Fruit fly (Drosophila melanogaster) whole organism, embryonic: Measurements from ENCODE around the gene CG13457.

Source experiments
- Awh ChIP-seq: fragments of 200-800 bp; sonication (Bioruptor generic); IDR thresholded peaks from 2 replicates; pipeline ENCODE4, ENCODE4 v1.3.6; 2022; ENCODE audit warnings: missing biosample characterization, missing genetic modification characterization
- BEAF-32 ChIP-seq: fragments of 200-800 bp; sonication (Bioruptor generic); optimal IDR thresholded peaks from 3 replicates; lab custom pipeline; 2017; ENCODE audit warnings: missing biosample characterization, missing genetic modification characterization, mild to moderate bottlenecking, moderate library complexity, missing genetic modification reagents
- Blimp-1 ChIP-seq: fragments of 200-800 bp; sonication (Bioruptor generic); optimal IDR thresholded peaks from 3 replicates; lab custom pipeline; 2018; ENCODE audit warnings: missing biosample characterization, missing genetic modification characterization, mild to moderate bottlenecking, moderate library complexity, missing genetic modification reagents
- BtbVII ChIP-seq: fragments of 200-800 bp; sonication (Bioruptor generic); optimal IDR thresholded peaks from 3 replicates; lab custom pipeline; 2017; ENCODE audit warnings: missing biosample characterization, mild to moderate bottlenecking, missing genetic modification characterization
- CG10209 ChIP-seq: fragments of 200-800 bp; sonication (Bioruptor generic); optimal IDR thresholded peaks from 3 replicates; lab custom pipeline; 2017; ENCODE audit warnings: missing biosample characterization, mild to moderate bottlenecking, missing genetic modification characterization, missing genetic modification reagents
- CG10431 ChIP-seq: fragments of 200-800 bp; sonication (Bioruptor generic); optimal IDR thresholded peaks from 3 replicates; lab custom pipeline; 2018; ENCODE audit warnings: missing biosample characterization, mild to moderate bottlenecking, missing genetic modification characterization
- CG11093 ChIP-seq: fragments of 200-800 bp; sonication (Bioruptor generic); IDR thresholded peaks from 3 replicates; pipeline ENCODE4 v1.3.6; 2022; ENCODE audit warnings: missing biosample characterization, missing genetic modification characterization
- CG12104 ChIP-seq: fragments of 200-800 bp; sonication (Bioruptor generic); optimal IDR thresholded peaks from 3 replicates; lab custom pipeline; 2016; ENCODE audit warnings: missing biosample characterization, missing genetic modification characterization
- CG14050 ChIP-seq: fragments of 200-800 bp; sonication (Bioruptor generic); IDR thresholded peaks from 3 replicates; pipeline ENCODE4 v1.3.6; 2022; ENCODE audit warnings: missing biosample characterization, missing genetic modification characterization
- CG14441 ChIP-seq: fragments of 200-800 bp; sonication (Bioruptor generic); IDR thresholded peaks from 2 replicates; pipeline ENCODE4 v1.3.6; 2022; ENCODE audit warnings: missing biosample characterization, missing genetic modification characterization
- CG14710 ChIP-seq: fragments of 200-800 bp; sonication (Bioruptor generic); optimal IDR thresholded peaks from 3 replicates; lab custom pipeline; 2019; ENCODE audit warnings: missing biosample characterization, mild to moderate bottlenecking, missing genetic modification characterization, moderate library complexity
- CG17361 ChIP-seq: fragments of 200-800 bp; sonication (Bioruptor generic); IDR thresholded peaks from 3 replicates; pipeline ENCODE4 v1.3.6; 2022; ENCODE audit warnings: missing biosample characterization, missing genetic modification characterization
- CG17612 ChIP-seq: fragments of 200-800 bp; sonication (Bioruptor generic); IDR thresholded peaks from 2 replicates; pipeline ENCODE4 v1.3.6; 2022; ENCODE audit warnings: missing biosample characterization, missing genetic modification characterization
- CG17829 ChIP-seq: fragments of 200-800 bp; optimal IDR thresholded peaks from 2 replicates; lab custom pipeline; 2019; ENCODE audit warnings: missing biosample characterization, mild to moderate bottlenecking, missing genetic modification characterization, moderate library complexity
- CG18619 ChIP-seq: fragments of 200-800 bp; sonication (Bioruptor generic); optimal IDR thresholded peaks from 3 replicates; lab custom pipeline; 2017; ENCODE audit warnings: missing biosample characterization, mild to moderate bottlenecking, missing genetic modification characterization
- CG2120 ChIP-seq: fragments of 200-800 bp; sonication (Bioruptor generic); optimal IDR thresholded peaks from 3 replicates; lab custom pipeline; 2016; ENCODE audit warnings: missing biosample characterization, missing genetic modification characterization
- CG2712 ChIP-seq: fragments of 200-800 bp; optimal IDR thresholded peaks from 3 replicates; lab custom pipeline; 2019; ENCODE audit warnings: missing biosample characterization, mild to moderate bottlenecking, missing genetic modification characterization, moderate library complexity
- CG30403 ChIP-seq: fragments of 200-800 bp; sonication (Bioruptor generic); optimal IDR thresholded peaks from 3 replicates; lab custom pipeline; 2016; ENCODE audit warnings: missing biosample characterization, missing genetic modification characterization
- CG30431 ChIP-seq: fragments of 200-800 bp; sonication (Bioruptor generic); optimal IDR thresholded peaks from 2 replicates; lab custom pipeline; 2017; ENCODE audit warnings: missing biosample characterization, missing genetic modification characterization
- CG34224 ChIP-seq: fragments of 200-800 bp; sonication (Bioruptor generic); IDR thresholded peaks from 3 replicates; pipeline ENCODE4 v1.3.6; 2022; ENCODE audit warnings: missing biosample characterization, missing genetic modification characterization; ENCODE audit not compliant: partially characterized antibody
- CG3726 ChIP-seq: fragments of 200-800 bp; sonication (Bioruptor generic); IDR thresholded peaks from 3 replicates; pipeline ENCODE4, ENCODE4 v1.3.6; 2022; ENCODE audit warnings: missing biosample characterization, missing genetic modification characterization
- CG3847 ChIP-seq: fragments of 200-800 bp; sonication (Bioruptor generic); IDR thresholded peaks from 2 replicates; pipeline ENCODE4 v1.3.6; 2022; ENCODE audit warnings: missing biosample characterization, missing genetic modification characterization
- CG6813 ChIP-seq: fragments of 200-800 bp; sonication (Bioruptor generic); optimal IDR thresholded peaks from 2 replicates; lab custom pipeline; 2017; ENCODE audit warnings: missing biosample characterization, missing genetic modification characterization, mild to moderate bottlenecking, moderate library complexity, missing genetic modification reagents
- CG9727 ChIP-seq: fragments of 200-800 bp; sonication (Bioruptor generic); optimal IDR thresholded peaks from 3 replicates; lab custom pipeline; 2017; ENCODE audit warnings: missing biosample characterization, mild to moderate bottlenecking, missing genetic modification characterization
- Dek ChIP-seq: fragments of 200-800 bp; sonication (Bioruptor generic); optimal IDR thresholded peaks from 3 replicates; lab custom pipeline; 2019; ENCODE audit warnings: missing biosample characterization, mild to moderate bottlenecking, missing genetic modification characterization, moderate library complexity
- Dfd ChIP-seq, 2 experiments: fragments of >200 bp; optimal IDR thresholded peaks; 2 replicates each; lab custom pipeline; 2017; ENCODE audit warnings: missing biosample characterization in 2 of 2, missing genetic modification characterization in 2 of 2
- Doc2 ChIP-seq: fragments of 200-800 bp; sonication (Bioruptor generic); IDR thresholded peaks from 2 replicates; pipeline ENCODE4 v1.3.6; 2022; ENCODE audit warnings: missing biosample characterization, missing genetic modification characterization
- Fer1 ChIP-seq: fragments of 200-800 bp; sonication (Bioruptor generic); optimal IDR thresholded peaks from 2 replicates; lab custom pipeline; 2017; ENCODE audit warnings: missing biosample characterization, mild to moderate bottlenecking, missing genetic modification characterization
- HHEX ChIP-seq: fragments of 200-800 bp; sonication (Bioruptor generic); optimal IDR thresholded peaks from 3 replicates; lab custom pipeline; 2017; ENCODE audit warnings: missing biosample characterization, mild to moderate bottlenecking, missing genetic modification characterization, missing genetic modification reagents
- Neu2 ChIP-seq: fragments of 200-800 bp; sonication (Bioruptor generic); optimal IDR thresholded peaks from 3 replicates; lab custom pipeline; 2016; ENCODE audit warnings: missing biosample characterization, missing genetic modification characterization, borderline replicate concordance
- Nf-YC ChIP-seq: fragments of 200-800 bp; optimal IDR thresholded peaks from 3 replicates; lab custom pipeline; 2019; ENCODE audit warnings: missing biosample characterization, mild to moderate bottlenecking, missing genetic modification characterization, moderate library complexity
- Sin3A ChIP-seq: fragments of >200 bp; optimal IDR thresholded peaks from 2 replicates; lab custom pipeline; 2018
- Ssrp ChIP-seq: fragments of 200-800 bp; sonication (Bioruptor generic); optimal IDR thresholded peaks from 2 replicates; lab custom pipeline; 2018; ENCODE audit warnings: missing biosample characterization, mild to moderate bottlenecking, missing genetic modification characterization, moderate library complexity
- Usf ChIP-seq: fragments of 200-800 bp; sonication (Bioruptor generic); optimal IDR thresholded peaks from 2 replicates; lab custom pipeline; 2017; ENCODE audit warnings: missing genotype, missing biosample characterization, missing genetic modification characterization
- al ChIP-seq: fragments of 200-800 bp; sonication (Bioruptor generic); IDR thresholded peaks from 2 replicates; pipeline ENCODE4 v1.3.6; 2022; ENCODE audit warnings: missing biosample characterization, missing genetic modification characterization
- aop ChIP-seq: fragments of 200-800 bp; sonication (Bioruptor generic); IDR thresholded peaks from 2 replicates; pipeline ENCODE4 v1.3.6; 2022; ENCODE audit warnings: missing biosample characterization, missing genetic modification characterization
- ara ChIP-seq: fragments of 200-800 bp; sonication (Bioruptor generic); IDR thresholded peaks from 2 replicates; pipeline ENCODE4 v1.3.6; 2022; ENCODE audit warnings: missing biosample characterization, missing genetic modification characterization
- cg ChIP-seq: fragments of 200-800 bp; sonication (Bioruptor generic); optimal IDR thresholded peaks from 3 replicates; lab custom pipeline; 2019; ENCODE audit warnings: missing biosample characterization, mild to moderate bottlenecking, missing genetic modification characterization, moderate library complexity
- gfzf ChIP-seq: fragments of 200-800 bp; sonication (Bioruptor generic); optimal IDR thresholded peaks from 2 replicates; lab custom pipeline; 2016; ENCODE audit warnings: missing biosample characterization, mild to moderate bottlenecking, missing genetic modification characterization, moderate library complexity
- jigr1 ChIP-seq: fragments of 200-800 bp; sonication (Bioruptor generic); IDR thresholded peaks from 3 replicates; pipeline ENCODE4 v1.3.6; 2022; ENCODE audit warnings: missing biosample characterization, missing genetic modification characterization
- jing ChIP-seq: fragments of 200-800 bp; sonication (Bioruptor generic); optimal IDR thresholded peaks from 2 replicates; lab custom pipeline; 2018; ENCODE audit warnings: missing biosample characterization, mild to moderate bottlenecking, missing genetic modification characterization
- mirr ChIP-seq: fragments of 200-800 bp; sonication (Bioruptor generic); optimal IDR thresholded peaks from 3 replicates; lab custom pipeline; 2018; ENCODE audit warnings: missing biosample characterization, mild to moderate bottlenecking, missing genetic modification characterization
- nmo ChIP-seq: fragments of 200-800 bp; sonication (Bioruptor generic); optimal IDR thresholded peaks from 2 replicates; lab custom pipeline; 2018; ENCODE audit warnings: missing biosample characterization, mild to moderate bottlenecking, missing genetic modification characterization, moderate library complexity
- salm ChIP-seq: fragments of 200-800 bp; sonication (Bioruptor generic); optimal IDR thresholded peaks from 2 replicates; lab custom pipeline; 2018; ENCODE audit warnings: missing biosample characterization, mild to moderate bottlenecking, missing genetic modification characterization
- sens-2 ChIP-seq: fragments of 200-800 bp; sonication (Bioruptor generic); IDR thresholded peaks from 2 replicates; pipeline ENCODE4 v1.3.6; 2022; ENCODE audit warnings: missing biosample characterization, missing genetic modification characterization
- sqz ChIP-seq: fragments of 200-800 bp; sonication (Bioruptor generic); optimal IDR thresholded peaks from 3 replicates; lab custom pipeline; 2018; ENCODE audit warnings: missing biosample characterization, mild to moderate bottlenecking, missing genetic modification characterization
- sug ChIP-seq: fragments of 200-800 bp; optimal IDR thresholded peaks from 2 replicates; lab custom pipeline; 2019; ENCODE audit warnings: missing biosample characterization, mild to moderate bottlenecking, missing genetic modification characterization, moderate library complexity
- twi ChIP-seq: fragments of 200-800 bp; optimal IDR thresholded peaks from 2 replicates; lab custom pipeline; 2019; ENCODE audit warnings: missing biosample characterization, mild to moderate bottlenecking, missing genetic modification characterization, moderate library complexity
- wor ChIP-seq: fragments of 200-800 bp; sonication (Bioruptor generic); IDR thresholded peaks from 2 replicates; pipeline ENCODE4 v1.3.6; 2022; ENCODE audit warnings: missing biosample characterization, missing genetic modification characterization

The CG13457 gene

dm6 chr3L:15098659-15099512, 32.3 kb downstream of the CG13457 start (continued):
- TF ChIP-seq gfzf (GFP tag; lab: Kevin White, UChicago) (no peak), Sin3A (no peak), BtbVII (peak; percentile 86), CG10431 (peak; percentile 58), CG2712 (peak; percentile 97), CG12104 (peak; percentile 80), mirr (peak; percentile 39), salm (tag; lab: Kevin White, UChicago) (peak; percentile 88), sens-2 (GFP tag; lab: Robert Waterston, UW) (0 out of 2 replicates have a peak, but pooled peaks have one; percentile 5), nmo (GFP tag; lab: Kevin White, UChicago) (peak; percentile 85), CG6813 (GFP tag; lab: Kevin White, UChicago) (peak; percentile 94), ara (peak; percentile 69), CG14441 (GFP tag; lab: Robert Waterston, UW) (peak; percentile 71), CG2120 (GFP tag; lab: Kevin White, UChicago) (peak; percentile 40), HHEX (GFP tag; lab: Kevin White, UChicago) (peak; percentile 87), CG17361 (GFP tag; lab: Robert Waterston, UW) (peak; percentile 97), wor (peak; percentile 50; the same call in 1 of the 2 replicates), CG30403 (GFP tag; lab: Kevin White, UChicago) (peak; percentile 85), CG3847 (GFP tag; lab: Robert Waterston, UW) (no peak), CG11093 (GFP tag; lab: Robert Waterston, UW) (no peak; the same call in 2 of the 3 replicates), Usf (GFP tag; lab: Kevin White, UChicago) (peak; percentile 10), Blimp-1 (peak; percentile 93), Nf-YC (tag; lab: Kevin White, UChicago) (peak; percentile 80), BEAF-32 (no peak), CG17612 (GFP tag; lab: Robert Waterston, UW) (no peak), jigr1 (GFP tag; lab: Robert Waterston, UW) (0 out of 3 replicates have a peak, but pooled peaks have one; percentile 7), jing (no peak), CG3726 (peak; percentile 71; the same call in 1 of the 3 replicates), sug (peak; percentile 48), Dfd (GFP tag; optimal IDR thresholded peaks at IDR 0.05; lab: Kevin White, UChicago) (no peak), Neu2 (GFP tag; lab: Kevin White, UChicago) (no peak), aop (GFP tag; lab: Robert Waterston, UW) (no peak), CG30431 (GFP tag; lab: Kevin White, UChicago) (peak; percentile 6), sqz (GFP tag; lab: Kevin White, UChicago) (peak; percentile 78), CG17829 (peak; percentile 97), CG18619 (GFP tag; lab: Kevin White, UChicago) (peak; percentile 61), Ssrp (tag; lab: Kevin White, UChicago) (peak; percentile 82), twi (peak; percentile 45), Fer1 (peak; percentile 89), Doc2 (GFP tag; lab: Robert Waterston, UW) (no peak), CG34224 (GFP tag; lab: Robert Waterston, UW) (no peak), CG14710 (peak; percentile 97), cg (GFP tag; lab: Kevin White, UChicago) (no peak), CG14050 (GFP tag; lab: Robert Waterston, UW) (peak; percentile 61; the same call in 2 of the 3 replicates), Awh (GFP tag; lab: Robert Waterston, UW) (peak; percentile 92), CG9727 (GFP tag; lab: Kevin White, UChicago) (peak; percentile 88), al (GFP tag; lab: Robert Waterston, UW) (peak; percentile 69), Dek (peak; percentile 88), CG10209 (GFP tag; lab: Kevin White, UChicago) (peak; percentile 74)
